Fruit fly (Drosophila melanogaster): ENCODE data around the gene tko.

The tko gene

DNA sequence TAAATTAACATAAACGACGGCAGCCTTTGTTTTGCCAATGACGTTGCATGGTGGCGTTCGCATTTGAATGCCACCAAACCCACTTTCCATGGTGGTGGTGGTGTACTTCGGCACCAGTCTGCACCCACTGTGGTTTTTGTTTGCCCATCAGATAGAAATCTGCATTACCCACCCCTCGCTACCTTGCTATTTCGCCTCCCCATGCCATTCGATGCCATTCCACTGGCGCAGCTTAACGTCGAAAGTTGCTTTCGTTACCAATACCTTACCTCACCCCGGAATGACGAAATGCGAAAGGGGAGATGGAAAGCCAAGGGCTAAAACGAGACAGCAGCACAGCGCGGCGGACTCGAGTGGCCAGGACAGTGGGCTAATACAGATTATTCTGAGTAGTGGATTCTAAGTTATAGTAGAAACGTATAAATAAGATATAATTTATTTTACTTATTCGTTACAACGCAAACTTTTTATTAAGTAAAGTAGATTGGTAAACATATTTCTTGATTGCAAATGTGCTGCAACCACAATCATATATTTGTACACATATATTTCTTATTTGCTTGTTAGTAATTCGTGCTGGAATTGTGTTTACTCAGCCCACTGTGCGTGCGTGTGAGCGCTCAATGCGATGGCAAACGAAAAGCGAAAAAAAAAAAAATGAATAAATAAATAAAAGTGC is 47.4 kb downstream of the tko start (continued):
- TF ChIP-seq crp (GFP tag; optimal IDR thresholded peaks at IDR 0.05) (no peak), CG2889 (GFP tag; IDR thresholded peaks at IDR 0.05) (no peak), CG7745 (tag; optimal IDR thresholded peaks at IDR 0.05) (no peak), CG12299 (tag; optimal IDR thresholded peaks at IDR 0.05) (no peak), CG9609 (GFP tag; optimal IDR thresholded peaks at IDR 0.05) (no peak), ewg (GFP tag; optimal IDR thresholded peaks at IDR 0.05) (peak; percentile 37), HmgD (GFP tag; optimal IDR thresholded peaks at IDR 0.05) (no peak), onecut (GFP tag; IDR thresholded peaks at IDR 0.05) (peak; percentile 26; the same call in 1 of the 2 replicates), sc (optimal IDR thresholded peaks at IDR 0.05) (no peak), sc (GFP tag; optimal IDR thresholded peaks at IDR 0.05) (peak; percentile 45), CG17385 (GFP tag; optimal IDR thresholded peaks at IDR 0.05) (peak; percentile 43), cwo (GFP tag; optimal IDR thresholded peaks at IDR 0.05) (no peak), CoRest (tag; optimal IDR thresholded peaks at IDR 0.05) (peak; percentile 53), Nf-YB (GFP tag; optimal IDR thresholded peaks at IDR 0.05) (peak; percentile 26), eve (GFP tag; optimal IDR thresholded peaks at IDR 0.05) (peak in 1 of 2 experiments; percentile 56), Asciz (GFP tag; optimal IDR thresholded peaks at IDR 0.05) (peak; percentile 56), CG13287 (GFP tag; IDR thresholded peaks at IDR 0.05; ENCODE audit: partially characterized antibody) (no peak), otp (GFP tag; IDR thresholded peaks at IDR 0.05) (no peak), mld (GFP tag; IDR thresholded peaks at IDR 0.05; ENCODE audit: partially characterized antibody) (no peak), sr (GFP tag; IDR thresholded peaks at IDR 0.05) (no peak), CG17328 (GFP tag; IDR thresholded peaks at IDR 0.05) (0 out of 2 replicates have a peak, but pooled peaks have one; percentile 30), CG6654 (GFP tag; optimal IDR thresholded peaks at IDR 0.05) (no peak), chif (GFP tag; optimal IDR thresholded peaks at IDR 0.05) (peak in 1 of 2 experiments; percentile 27), Dad (GFP tag; optimal IDR thresholded peaks at IDR 0.05) (no peak), Atf-2 (GFP tag; optimal IDR thresholded peaks at IDR 0.05) (no peak), CG10959 (GFP tag; IDR thresholded peaks at IDR 0.05) (0 out of 2 replicates have a peak, but pooled peaks have one; percentile 16), Max (GFP tag; optimal IDR thresholded peaks at IDR 0.05) (no peak), NfI (GFP tag; optimal IDR thresholded peaks at IDR 0.05) (peak; percentile 4), Stat92E (GFP tag; optimal IDR thresholded peaks at IDR 0.05) (no peak), disco-r (GFP tag; optimal IDR thresholded peaks at IDR 0.05) (no peak), CG7271 (tag; optimal IDR thresholded peaks at IDR 0.05) (no peak), CG34224 (GFP tag; IDR thresholded peaks at IDR 0.05; ENCODE audit: partially characterized antibody) (no peak), ase (GFP tag; IDR thresholded peaks at IDR 0.05) (no peak), crol (GFP tag; IDR thresholded peaks at IDR 0.05) (0 out of 2 replicates have a peak, but pooled peaks have one; percentile 40), ro (GFP tag; IDR thresholded peaks at IDR 0.05) (no peak), cad (GFP tag; optimal IDR thresholded peaks at IDR 0.05) (no peak), CG11085 (GFP tag; IDR thresholded peaks at IDR 0.05) (no peak), CG4854 (GFP tag; optimal IDR thresholded peaks at IDR 0.05) (no peak), CG7839 (tag; optimal IDR thresholded peaks at IDR 0.05) (peak; percentile 67), ab (GFP tag; optimal IDR thresholded peaks at IDR 0.05) (no peak), CG16815 (GFP tag; optimal IDR thresholded peaks at IDR 0.05) (peak; percentile 16), CG42726 (GFP tag; IDR thresholded peaks at IDR 0.05; ENCODE audit: partially characterized antibody) (no peak), pzg (GFP tag; optimal IDR thresholded peaks at IDR 0.05) (no peak), dati (GFP tag; IDR thresholded peaks at IDR 0.05) (no peak), p53 (GFP tag; optimal IDR thresholded peaks at IDR 0.05) (no peak), CG2116 (GFP tag; optimal IDR thresholded peaks at IDR 0.05) (no peak), GATAe (GFP tag; conservative IDR thresholded peaks at IDR 0.05) (no peak), CG17829 (tag; optimal IDR thresholded peaks at IDR 0.05) (peak; percentile 60), dmrt11E (tag; optimal IDR thresholded peaks at IDR 0.05) (peak; percentile 70)
